Fruit fly (Drosophila melanogaster) whole organism, embryonic: Measurements from ENCODE around the gene Ccdc114.

Experiments used
- CG11247 ChIP-seq: fragments of 200-800 bp; sonication (Bioruptor generic); IDR thresholded peaks from 2 replicates; pipeline ENCODE4 v1.3.6; 2022; ENCODE audit warnings: missing biosample characterization, missing genetic modification characterization
- CG12744 ChIP-seq: fragments of 200-800 bp; sonication (Bioruptor generic); optimal IDR thresholded peaks from 2 replicates; lab custom pipeline; 2016; ENCODE audit warnings: missing biosample characterization, missing genetic modification characterization
- CG15269 ChIP-seq: fragments of 200-800 bp; sonication (Bioruptor generic); optimal IDR thresholded peaks from 2 replicates; lab custom pipeline; 2018; ENCODE audit warnings: missing biosample characterization, mild to moderate bottlenecking, missing genetic modification characterization, moderate library complexity
- CG17186 ChIP-seq: fragments of 200-800 bp; sonication (Bioruptor generic); optimal IDR thresholded peaks from 3 replicates; lab custom pipeline; 2017; ENCODE audit warnings: missing biosample characterization, missing genetic modification reagents, missing genetic modification characterization
- CG17361 ChIP-seq: fragments of 200-800 bp; sonication (Bioruptor generic); IDR thresholded peaks from 3 replicates; pipeline ENCODE4 v1.3.6; 2022; ENCODE audit warnings: missing biosample characterization, missing genetic modification characterization
- CG17612 ChIP-seq: fragments of 200-800 bp; sonication (Bioruptor generic); IDR thresholded peaks from 2 replicates; pipeline ENCODE4 v1.3.6; 2022; ENCODE audit warnings: missing biosample characterization, missing genetic modification characterization
- CG17829 ChIP-seq: fragments of 200-800 bp; optimal IDR thresholded peaks from 2 replicates; lab custom pipeline; 2019; ENCODE audit warnings: missing biosample characterization, mild to moderate bottlenecking, missing genetic modification characterization, moderate library complexity
- CG18262 ChIP-seq: fragments of 200-800 bp; optimal IDR thresholded peaks from 3 replicates; lab custom pipeline; 2019; ENCODE audit warnings: missing biosample characterization, mild to moderate bottlenecking, missing genetic modification characterization, moderate library complexity
- CG3847 ChIP-seq: fragments of 200-800 bp; sonication (Bioruptor generic); IDR thresholded peaks from 2 replicates; pipeline ENCODE4 v1.3.6; 2022; ENCODE audit warnings: missing biosample characterization, missing genetic modification characterization
- CG3995 ChIP-seq: fragments of 200-800 bp; sonication (Bioruptor generic); optimal IDR thresholded peaks from 3 replicates; lab custom pipeline; 2016; ENCODE audit warnings: missing biosample characterization, missing genetic modification characterization
- CG4404 ChIP-seq: fragments of 200-800 bp; sonication (Bioruptor generic); IDR thresholded peaks from 2 replicates; pipeline ENCODE4 v1.3.6; 2022; ENCODE audit warnings: missing biosample characterization, missing genetic modification characterization
- CG4820 ChIP-seq: fragments of 200-800 bp; sonication (Bioruptor generic); optimal IDR thresholded peaks from 3 replicates; lab custom pipeline; 2016; ENCODE audit warnings: missing biosample characterization, missing genetic modification characterization
- CG6791 ChIP-seq: fragments of 200-800 bp; sonication (Bioruptor generic); IDR thresholded peaks from 3 replicates; pipeline ENCODE4 v1.3.6; 2022; ENCODE audit warnings: missing biosample characterization, missing genetic modification characterization; ENCODE audit not compliant: partially characterized antibody
- CG7745 ChIP-seq: fragments of 200-800 bp; sonication (Bioruptor generic); optimal IDR thresholded peaks from 2 replicates; lab custom pipeline; 2018; ENCODE audit warnings: missing biosample characterization, mild to moderate bottlenecking, missing genetic modification characterization, moderate library complexity
- CG7839 ChIP-seq: fragments of 200-800 bp; sonication (Bioruptor generic); optimal IDR thresholded peaks from 3 replicates; lab custom pipeline; 2018; ENCODE audit warnings: missing biosample characterization, mild to moderate bottlenecking, missing genetic modification characterization, moderate library complexity
- CG9932 ChIP-seq: fragments of 200-800 bp; sonication (Bioruptor generic); IDR thresholded peaks from 2 replicates; pipeline ENCODE4 v1.3.6; 2022; ENCODE audit warnings: missing biosample characterization, missing genetic modification characterization
- Drgx ChIP-seq: fragments of 200-800 bp; sonication (Bioruptor generic); IDR thresholded peaks from 2 replicates; pipeline ENCODE4 v1.3.6; 2022; ENCODE audit warnings: missing biosample characterization, missing genetic modification characterization
- Fer2 ChIP-seq: fragments of 200-800 bp; sonication (Bioruptor generic); optimal IDR thresholded peaks from 2 replicates; lab custom pipeline; 2018; ENCODE audit warnings: missing biosample characterization, mild to moderate bottlenecking, missing genetic modification characterization, moderate library complexity
- Gsc ChIP-seq: fragments of 200-800 bp; sonication (Bioruptor generic); IDR thresholded peaks from 2 replicates; pipeline ENCODE4 v1.3.6; 2022; ENCODE audit warnings: missing biosample characterization, missing genetic modification characterization
- Hand ChIP-seq: fragments of 200-800 bp; sonication (Bioruptor generic); optimal IDR thresholded peaks from 2 replicates; lab custom pipeline; 2017; ENCODE audit warnings: mild to moderate bottlenecking, missing biosample characterization, missing genetic modification reagents, missing genetic modification characterization
- Hey ChIP-seq: fragments of 200-800 bp; sonication (Bioruptor generic); optimal IDR thresholded peaks from 3 replicates; lab custom pipeline; 2018; ENCODE audit warnings: missing biosample characterization, mild to moderate bottlenecking, missing genetic modification characterization
- Hmx ChIP-seq: fragments of 200-800 bp; sonication (Bioruptor generic); optimal IDR thresholded peaks from 2 replicates; lab custom pipeline; 2016; ENCODE audit warnings: missing biosample characterization, missing genetic modification characterization
- Hr3 ChIP-seq: fragments of 200-800 bp; sonication (Bioruptor generic); optimal IDR thresholded peaks from 3 replicates; lab custom pipeline; 2016; ENCODE audit warnings: missing biosample characterization, missing genetic modification characterization
- Oli ChIP-seq: fragments of 200-800 bp; sonication (Bioruptor generic); optimal IDR thresholded peaks from 2 replicates; lab custom pipeline; 2018; ENCODE audit warnings: missing biosample characterization, mild to moderate bottlenecking, missing genetic modification characterization, moderate library complexity
- PHDP ChIP-seq: fragments of 200-800 bp; sonication (Bioruptor generic); optimal IDR thresholded peaks from 3 replicates; lab custom pipeline; 2018; ENCODE audit warnings: missing biosample characterization, mild to moderate bottlenecking, missing genetic modification characterization, moderate library complexity
- Rx ChIP-seq: fragments of 200-800 bp; sonication (Bioruptor generic); IDR thresholded peaks from 2 replicates; pipeline ENCODE4 v1.3.6; 2022; ENCODE audit warnings: missing biosample characterization, missing genetic modification characterization
- Ssrp ChIP-seq: fragments of 200-800 bp; sonication (Bioruptor generic); optimal IDR thresholded peaks from 2 replicates; lab custom pipeline; 2018; ENCODE audit warnings: missing biosample characterization, mild to moderate bottlenecking, missing genetic modification characterization, moderate library complexity
- chm ChIP-seq: fragments of 200-800 bp; sonication (Bioruptor generic); IDR thresholded peaks from 2 replicates; pipeline ENCODE4 v1.3.6; 2022; ENCODE audit warnings: missing biosample characterization, missing genetic modification characterization
- danr ChIP-seq: fragments of 200-800 bp; sonication (Bioruptor generic); IDR thresholded peaks from 2 replicates; pipeline ENCODE4 v1.3.6; 2022; ENCODE audit warnings: missing biosample characterization, missing genetic modification characterization
- dmrt99B ChIP-seq: fragments of 200-800 bp; sonication (Bioruptor generic); optimal IDR thresholded peaks from 2 replicates; lab custom pipeline; 2018; ENCODE audit warnings: missing biosample characterization, mild to moderate bottlenecking, missing genetic modification characterization, moderate library complexity
- dpn ChIP-seq, 2 experiments: fragments of 200-800 bp; sonication (Bioruptor generic); optimal IDR thresholded peaks; 3 replicates each; lab custom pipeline; 2016; ENCODE audit warnings: missing biosample characterization in 2 of 2, missing genetic modification characterization in 2 of 2
- fd102C ChIP-seq: fragments of 200-800 bp; sonication (Bioruptor generic); optimal IDR thresholded peaks from 2 replicates; lab custom pipeline; 2018; ENCODE audit warnings: missing biosample characterization, mild to moderate bottlenecking, missing genetic modification characterization, moderate library complexity
- fd3F ChIP-seq: fragments of 200-800 bp; sonication (Bioruptor generic); optimal IDR thresholded peaks from 2 replicates; lab custom pipeline; 2018; ENCODE audit warnings: missing biosample characterization, mild to moderate bottlenecking, missing genetic modification characterization, moderate library complexity
- fd64A ChIP-seq: fragments of 200-800 bp; sonication (Bioruptor generic); optimal IDR thresholded peaks from 3 replicates; lab custom pipeline; 2018; ENCODE audit warnings: missing biosample characterization, mild to moderate bottlenecking, missing genetic modification characterization
- fd96Cb ChIP-seq: fragments of 200-800 bp; sonication (Bioruptor generic); optimal IDR thresholded peaks from 2 replicates; lab custom pipeline; 2018; ENCODE audit warnings: missing biosample characterization, mild to moderate bottlenecking, missing genetic modification characterization, moderate library complexity
- gfzf ChIP-seq: fragments of 200-800 bp; sonication (Bioruptor generic); optimal IDR thresholded peaks from 2 replicates; lab custom pipeline; 2016; ENCODE audit warnings: missing biosample characterization, mild to moderate bottlenecking, missing genetic modification characterization, moderate library complexity
- hkb ChIP-seq, 2 experiments: fragments of 200-800 bp in 1 of 2; fragments of >200 bp in 1 of 2; sonication (Bioruptor generic) in 1 of 2; IDR thresholded peaks in 1 of 2; optimal IDR thresholded peaks in 1 of 2; 2 replicates each; pipeline versions ENCODE4 v1.3.6 to Lab custom; 2017 to 2022; ENCODE audit warnings: missing biosample characterization in 1 of 2, missing genetic modification characterization in 1 of 2
- jing ChIP-seq: fragments of 200-800 bp; sonication (Bioruptor generic); optimal IDR thresholded peaks from 2 replicates; lab custom pipeline; 2018; ENCODE audit warnings: missing biosample characterization, mild to moderate bottlenecking, missing genetic modification characterization
- nerfin-1 ChIP-seq: fragments of 200-800 bp; sonication (Bioruptor generic); optimal IDR thresholded peaks from 3 replicates; lab custom pipeline; 2019; ENCODE audit warnings: missing biosample characterization, mild to moderate bottlenecking, missing genetic modification characterization, moderate library complexity
- otp ChIP-seq: fragments of 200-800 bp; sonication (Bioruptor generic); IDR thresholded peaks from 3 replicates; pipeline ENCODE4, ENCODE4 v1.3.6; 2022; ENCODE audit warnings: missing biosample characterization, missing genetic modification characterization
- run ChIP-seq: fragments of 200-800 bp; sonication (Bioruptor generic); optimal IDR thresholded peaks from 3 replicates; lab custom pipeline; 2018; ENCODE audit warnings: missing biosample characterization, mild to moderate bottlenecking, missing genetic modification characterization
- schlank ChIP-seq: fragments of 200-800 bp; sonication (Bioruptor generic); optimal IDR thresholded peaks from 2 replicates; lab custom pipeline; 2018; ENCODE audit warnings: missing biosample characterization, mild to moderate bottlenecking, missing genetic modification characterization
- sens ChIP-seq: fragments of 200-800 bp; sonication (Bioruptor generic); peaks from one replicate; lab custom pipeline; 2016; ENCODE audit warnings: missing biosample characterization, missing genetic modification characterization
- seq ChIP-seq: fragments of 200-800 bp; sonication (Bioruptor generic); IDR thresholded peaks from 2 replicates; pipeline ENCODE4 v1.3.6; 2022; ENCODE audit warnings: missing biosample characterization, missing genetic modification characterization
- sna ChIP-seq: fragments of 200-800 bp; sonication (Bioruptor generic); IDR thresholded peaks from 2 replicates; pipeline ENCODE4 v1.3.6; 2022; ENCODE audit warnings: missing biosample characterization, missing genetic modification characterization; ENCODE audit not compliant: partially characterized antibody
- so ChIP-seq: fragments of 200-800 bp; sonication (Bioruptor generic); IDR thresholded peaks from 3 replicates; pipeline ENCODE4 v1.3.6; 2022; ENCODE audit warnings: missing biosample characterization, missing genetic modification characterization
- tna ChIP-seq: fragments of 200-800 bp; sonication (Bioruptor generic); IDR thresholded peaks from 2 replicates; pipeline ENCODE4 v1.3.6; 2022; ENCODE audit warnings: missing biosample characterization, missing genetic modification characterization; ENCODE audit not compliant: partially characterized antibody
- wek ChIP-seq: fragments of 200-800 bp; sonication (Bioruptor generic); optimal IDR thresholded peaks from 3 replicates; lab custom pipeline; 2018; ENCODE audit warnings: missing biosample characterization, mild to moderate bottlenecking, missing genetic modification characterization, moderate library complexity
- wor ChIP-seq: fragments of 200-800 bp; sonication (Bioruptor generic); IDR thresholded peaks from 2 replicates; pipeline ENCODE4 v1.3.6; 2022; ENCODE audit warnings: missing biosample characterization, missing genetic modification characterization

The Ccdc114 gene

DNA sequence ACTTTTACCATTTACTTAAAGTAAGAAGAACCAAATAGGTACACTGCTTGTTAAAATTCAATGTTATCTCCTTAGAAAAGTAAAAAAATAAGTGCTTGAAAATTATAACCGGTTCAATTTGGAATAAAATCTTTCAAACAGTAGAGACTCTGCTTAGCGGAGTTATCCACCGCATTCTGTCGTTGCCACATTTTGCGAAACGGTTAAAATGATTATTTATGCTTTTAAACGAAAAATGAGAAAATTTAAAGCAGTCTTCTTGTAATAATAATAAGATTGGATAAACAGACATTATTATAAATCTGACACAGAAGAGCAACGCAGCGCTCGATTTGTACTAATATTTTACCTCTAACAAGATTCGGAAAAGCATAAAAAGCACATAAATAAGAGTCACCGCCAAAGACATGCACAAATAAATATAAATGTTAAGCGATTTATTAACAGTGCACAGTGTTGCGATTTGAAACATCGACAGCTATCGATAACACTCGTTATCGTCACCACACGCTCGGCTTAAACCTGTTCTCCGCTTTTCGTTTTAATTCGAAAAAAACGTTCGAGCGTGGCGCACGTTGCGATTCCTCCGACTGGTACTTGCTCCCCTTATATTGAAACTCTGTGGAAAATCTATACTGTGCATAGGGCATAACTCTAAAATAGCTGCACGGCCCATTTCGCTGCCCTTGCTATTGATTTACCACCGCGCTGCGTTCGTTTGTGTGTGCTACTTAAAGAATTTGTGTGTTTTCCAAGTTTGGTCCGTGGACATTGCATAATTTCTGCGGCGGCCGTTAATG, 433 bp upstream of the Ccdc114 start, which contains the start of gene Fas1 (continued):
- no peak for TF ChIP-seq so (GFP tag; lab: Robert Waterston, UW)
- no peak for TF ChIP-seq CG17612 (GFP tag; lab: Robert Waterston, UW)
- no peak for TF ChIP-seq CG15269 (tag; lab: Kevin White, UChicago)
- TF ChIP-seq Hr3 (GFP tag; lab: Kevin White, UChicago), result no peak
- no peak for TF ChIP-seq PHDP (tag; lab: Kevin White, UChicago)
- no peak for TF ChIP-seq CG12744
- peak; percentile 29; the same call in 1 of the 2 replicates for TF ChIP-seq CG9932 (GFP tag; lab: Robert Waterston, UW)
- peak; percentile 27 for TF ChIP-seq sens (GFP tag; lab: Kevin White, UChicago)
- TF ChIP-seq seq (GFP tag; lab: Robert Waterston, UW), result no peak
- TF ChIP-seq CG17186 (GFP tag; lab: Kevin White, UChicago), result peak; percentile 53
- TF ChIP-seq Drgx (GFP tag; lab: Robert Waterston, UW), result peak; percentile 29; the same call in 1 of the 2 replicates
- TF ChIP-seq gfzf, result peak; percentile 40
- TF ChIP-seq CG11247 (GFP tag; lab: Robert Waterston, UW), result no peak
- TF ChIP-seq danr (GFP tag; lab: Robert Waterston, UW), result no peak
- TF ChIP-seq CG3995 (GFP tag; lab: Kevin White, UChicago), result peak; percentile 54
- peak; percentile 8 for TF ChIP-seq CG17829 (tag; lab: Kevin White, UChicago)
- TF ChIP-seq wor, result no peak
- TF ChIP-seq Ssrp, result no peak
- peak; percentile 54; the same call in 1 of the 2 replicates for TF ChIP-seq chm (GFP tag; lab: Robert Waterston, UW)
- TF ChIP-seq otp (GFP tag; lab: Robert Waterston, UW), result no peak; the same call in 2 of the 3 replicates
- no peak for TF ChIP-seq CG4820 (GFP tag; lab: Kevin White, UChicago)
- TF ChIP-seq fd3F, result no peak
- TF ChIP-seq Gsc (GFP tag; lab: Robert Waterston, UW), result no peak
- TF ChIP-seq CG18262 (tag; lab: Kevin White, UChicago), result no peak
- TF ChIP-seq fd64A (GFP tag; lab: Kevin White, UChicago), result no peak
- TF ChIP-seq Hey (tag; lab: Kevin White, UChicago), result no peak
- TF ChIP-seq fd102C (GFP tag; lab: Kevin White, UChicago), result no peak
- TF ChIP-seq dmrt99B (tag; lab: Kevin White, UChicago), result no peak
- 0 out of 2 replicates have a peak, but pooled peaks have one; percentile 20 for TF ChIP-seq tna (GFP tag; lab: Robert Waterston, UW)
- no peak for TF ChIP-seq Oli (tag; lab: Kevin White, UChicago)
- TF ChIP-seq nerfin-1, result peak; percentile 60
- TF ChIP-seq sna (GFP tag; lab: Robert Waterston, UW), result peak; percentile 54; the same call in 1 of the 2 replicates
- TF ChIP-seq schlank (tag; lab: Kevin White, UChicago), result no peak
- TF ChIP-seq Hmx (GFP tag; lab: Kevin White, UChicago), result no peak
- TF ChIP-seq Rx, result no peak
- TF ChIP-seq CG17361 (GFP tag; lab: Robert Waterston, UW), result no peak
- no peak for TF ChIP-seq wek
- no peak for TF ChIP-seq hkb (optimal IDR thresholded peaks at IDR 0.05; lab: Kevin White, UChicago)
- peak; percentile 20; the same call in 1 of the 2 replicates for TF ChIP-seq hkb (GFP tag; IDR thresholded peaks at IDR 0.05; lab: Robert Waterston, UW)
- TF ChIP-seq CG6791 (GFP tag; lab: Robert Waterston, UW), result peak; percentile 76
- TF ChIP-seq jing (GFP tag; lab: Kevin White, UChicago), result no peak
- TF ChIP-seq fd96Cb (tag; lab: Kevin White, UChicago), result no peak
- no peak for TF ChIP-seq Fer2 (tag; lab: Kevin White, UChicago)
- no peak for TF ChIP-seq CG4404
- TF ChIP-seq CG7745 (tag; lab: Kevin White, UChicago), result no peak
- TF ChIP-seq CG3847, result no peak
- no peak for TF ChIP-seq CG7839 (tag; lab: Kevin White, UChicago)
- TF ChIP-seq dpn (GFP tag; optimal IDR thresholded peaks at IDR 0.05; lab: Kevin White, UChicago), result no peak
- TF ChIP-seq run (tag; lab: Kevin White, UChicago), result no peak
- TF ChIP-seq Hand (GFP tag; lab: Kevin White, UChicago), result no peak
